Worm (Caenorhabditis elegans): ENCODE results near the gene srv-27.

ce11 chrIV:6325772-6326171, 27.6 kb upstream of the srv-27 start:
- TF ChIP-seq ama-1 (optimal IDR thresholded peaks at IDR 0.05) (no peak), unc-86 (tag; optimal IDR thresholded peaks at IDR 0.05) (no peak), ref-2 (tag; optimal IDR thresholded peaks at IDR 0.05) (no peak), che-1 (tag; optimal IDR thresholded peaks at IDR 0.05) (no peak), lin-11 (tag; optimal IDR thresholded peaks at IDR 0.05) (no peak), pha-4 (tag; optimal IDR thresholded peaks at IDR 0.05) (no peak), F13H6.1 (tag; optimal IDR thresholded peaks at IDR 0.05) (no peak), elt-4 (tag; optimal IDR thresholded peaks at IDR 0.05) (no peak), hlh-30 (tag; optimal IDR thresholded peaks at IDR 0.05; ENCODE audit: insufficient read depth) (no peak), eyg-1 (tag; optimal IDR thresholded peaks at IDR 0.05) (no peak), hlh-13 (GFP tag; optimal IDR thresholded peaks at IDR 0.05) (no peak), dve-1 (tag; optimal IDR thresholded peaks at IDR 0.05) (no peak), C08G9.2 (tag; optimal IDR thresholded peaks at IDR 0.05) (no peak)

Measured in whole organism, late embryonic.